Fruit fly (Drosophila melanogaster) whole organism, prepupa: ENCODE results near the gene Hr4.

ENCODE experiments used
- CG10631 ChIP-seq: fragments of 200-800 bp; sonication (Bioruptor generic); optimal IDR thresholded peaks from 2 replicates; lab custom pipeline; 2016; ENCODE audit warnings: missing biosample characterization, missing genetic modification characterization
- CG10669 ChIP-seq: fragments of 200-800 bp; sonication (Bioruptor generic); optimal IDR thresholded peaks from 3 replicates; lab custom pipeline; 2018; ENCODE audit warnings: missing biosample characterization, mild to moderate bottlenecking, missing genetic modification characterization, moderate library complexity
- CG11294 ChIP-seq: fragments of 200-800 bp; sonication (Bioruptor generic); IDR thresholded peaks from 2 replicates; pipeline ENCODE4 v1.3.6; 2022; ENCODE audit warnings: missing biosample characterization, missing genetic modification characterization
- CG11762 ChIP-seq: fragments of 200-800 bp; sonication (Bioruptor generic); optimal IDR thresholded peaks from 3 replicates; lab custom pipeline; 2016; ENCODE audit warnings: missing biosample characterization, missing genetic modification characterization; ENCODE audit not compliant: insufficient read depth
- CG15336 ChIP-seq: fragments of 200-800 bp; sonication (Bioruptor generic); IDR thresholded peaks from 2 replicates; pipeline ENCODE4 v1.3.6; 2022; ENCODE audit warnings: missing biosample characterization, missing genetic modification characterization
- CG1621 ChIP-seq: fragments of 200-800 bp; sonication (Bioruptor generic); optimal IDR thresholded peaks from 3 replicates; lab custom pipeline; 2018; ENCODE audit warnings: missing biosample characterization, mild to moderate bottlenecking, missing genetic modification characterization
- CG16779 ChIP-seq: fragments of 200-800 bp; sonication (Bioruptor generic); optimal IDR thresholded peaks from 3 replicates; lab custom pipeline; 2017; ENCODE audit warnings: missing biosample characterization, mild to moderate bottlenecking, missing genetic modification characterization
- CG3032 ChIP-seq: fragments of 200-800 bp; optimal IDR thresholded peaks from 2 replicates; lab custom pipeline; 2019; ENCODE audit warnings: missing biosample characterization, mild to moderate bottlenecking, missing genetic modification characterization, moderate library complexity
- CG31627 ChIP-seq: fragments of 200-800 bp; sonication (Bioruptor generic); optimal IDR thresholded peaks from 3 replicates; lab custom pipeline; 2016; ENCODE audit warnings: missing biosample characterization, missing genetic modification characterization
- CG32006 ChIP-seq: fragments of 200-800 bp; sonication (Bioruptor generic); optimal IDR thresholded peaks from 3 replicates; lab custom pipeline; 2017; ENCODE audit warnings: missing biosample characterization, mild to moderate bottlenecking, missing genetic modification characterization
- CG3919 ChIP-seq: fragments of 200-800 bp; sonication (Bioruptor generic); optimal IDR thresholded peaks from 3 replicates; lab custom pipeline; 2016; ENCODE audit warnings: missing biosample characterization, missing genetic modification characterization
- CG4318 ChIP-seq: fragments of 200-800 bp; sonication (Bioruptor generic); optimal IDR thresholded peaks from 3 replicates; lab custom pipeline; 2017; ENCODE audit warnings: missing biosample characterization, mild to moderate bottlenecking, missing genetic modification characterization
- CG6163 ChIP-seq: fragments of 200-800 bp; sonication (Bioruptor generic); IDR thresholded peaks from 3 replicates; pipeline ENCODE4 v1.3.6; 2022; ENCODE audit warnings: missing biosample characterization, missing genetic modification characterization
- CG6276 ChIP-seq: fragments of 200-800 bp; sonication (Bioruptor generic); optimal IDR thresholded peaks from 2 replicates; lab custom pipeline; 2017; ENCODE audit warnings: missing biosample characterization, mild to moderate bottlenecking, missing genetic modification characterization
- CG6792 ChIP-seq: fragments of 200-800 bp; sonication (Bioruptor generic); optimal IDR thresholded peaks from 3 replicates; lab custom pipeline; 2016; ENCODE audit warnings: missing biosample characterization, missing genetic modification characterization
- CG6808 ChIP-seq: fragments of 200-800 bp; sonication (Bioruptor generic); optimal IDR thresholded peaks from 3 replicates; lab custom pipeline; 2017; ENCODE audit warnings: missing biosample characterization, missing genetic modification characterization, mild to moderate bottlenecking, moderate library complexity, missing genetic modification reagents
- CG7368 ChIP-seq: fragments of 200-800 bp; sonication (Bioruptor generic); optimal IDR thresholded peaks from 3 replicates; lab custom pipeline; 2016; ENCODE audit warnings: missing biosample characterization, missing genetic modification characterization
- CG8119 ChIP-seq: fragments of 200-800 bp; sonication (Bioruptor generic); IDR thresholded peaks from 3 replicates; pipeline ENCODE4 v1.3.6; 2022; ENCODE audit warnings: missing biosample characterization, missing genetic modification characterization
- CG8319 ChIP-seq: fragments of 200-800 bp; sonication (Bioruptor generic); optimal IDR thresholded peaks from 3 replicates; lab custom pipeline; 2016; ENCODE audit warnings: missing biosample characterization, missing genetic modification characterization
- CG8632 ChIP-seq: fragments of 200-800 bp; sonication (Bioruptor generic); optimal IDR thresholded peaks from 3 replicates; lab custom pipeline; 2016; ENCODE audit warnings: missing biosample characterization, missing genetic modification characterization
- CG9139 ChIP-seq: fragments of 200-800 bp; sonication (Bioruptor generic); optimal IDR thresholded peaks from 3 replicates; lab custom pipeline; 2017; ENCODE audit warnings: missing biosample characterization, mild to moderate bottlenecking, missing genetic modification characterization
- Eip78C ChIP-seq: fragments of 200-800 bp; sonication (Bioruptor generic); peaks from one replicate; lab custom pipeline; 2016; ENCODE audit warnings: missing biosample characterization, missing genetic modification characterization
- Eip93F ChIP-seq: fragments of 200-800 bp; sonication (Bioruptor generic); optimal IDR thresholded peaks from 2 replicates; lab custom pipeline; 2016; ENCODE audit warnings: missing biosample characterization, mild to moderate bottlenecking, missing genetic modification characterization
- Ets96B ChIP-seq: fragments of 200-800 bp; optimal IDR thresholded peaks from 2 replicates; lab custom pipeline; 2019; ENCODE audit warnings: missing biosample characterization, mild to moderate bottlenecking, missing genetic modification characterization, moderate library complexity
- Gug ChIP-seq: fragments of 200-800 bp; sonication (Bioruptor generic); IDR thresholded peaks from 2 replicates; pipeline ENCODE4 v1.3.6; 2022; ENCODE audit warnings: missing biosample characterization, missing genetic modification characterization
- Hr38 ChIP-seq: sonication (Bioruptor generic); optimal IDR thresholded peaks from 2 replicates; lab custom pipeline; 2016; ENCODE audit warnings: missing biosample characterization, missing genetic modification characterization
- Hr39 ChIP-seq: fragments of 200-800 bp; sonication (Bioruptor generic); optimal IDR thresholded peaks from 2 replicates; lab custom pipeline; 2016; ENCODE audit warnings: missing biosample characterization, missing genetic modification characterization
- Hr4 ChIP-seq: fragments of 200-800 bp; sonication (Bioruptor generic); optimal IDR thresholded peaks from 3 replicates; lab custom pipeline; 2016; ENCODE audit warnings: missing biosample characterization, missing genetic modification characterization
- Lpt ChIP-seq: fragments of 200-800 bp; sonication (Bioruptor generic); optimal IDR thresholded peaks from 3 replicates; lab custom pipeline; 2016; ENCODE audit warnings: missing biosample characterization, missing genetic modification characterization
- Met ChIP-seq: fragments of 200-800 bp; sonication (Bioruptor generic); optimal IDR thresholded peaks from 3 replicates; lab custom pipeline; 2016; ENCODE audit warnings: missing biosample characterization, missing genetic modification characterization
- OdsH ChIP-seq: fragments of 200-800 bp; sonication (Bioruptor generic); optimal IDR thresholded peaks from 3 replicates; lab custom pipeline; 2016; ENCODE audit warnings: missing biosample characterization, missing genetic modification characterization
- Smox ChIP-seq: fragments of 200-800 bp; sonication (Bioruptor generic); optimal IDR thresholded peaks from 3 replicates; lab custom pipeline; 2016; ENCODE audit warnings: missing biosample characterization, missing genetic modification characterization
- Sox102F ChIP-seq: fragments of 200-800 bp; sonication (Bioruptor generic); optimal IDR thresholded peaks from 2 replicates; lab custom pipeline; 2016; ENCODE audit warnings: missing biosample characterization, mild to moderate bottlenecking, missing genetic modification characterization
- Sox14 ChIP-seq: fragments of 200-800 bp; sonication (Bioruptor generic); optimal IDR thresholded peaks from 3 replicates; lab custom pipeline; 2016; ENCODE audit warnings: missing biosample characterization, missing genetic modification characterization
- achi ChIP-seq: fragments of 200-800 bp; sonication (Bioruptor generic); optimal IDR thresholded peaks from 3 replicates; lab custom pipeline; 2016; ENCODE audit warnings: missing biosample characterization, missing genetic modification characterization
- acj6 ChIP-seq: fragments of 200-800 bp; sonication (Bioruptor generic); optimal IDR thresholded peaks from 3 replicates; lab custom pipeline; 2016; ENCODE audit warnings: missing biosample characterization, missing genetic modification characterization
- cyc ChIP-seq: fragments of 200-800 bp; sonication (Bioruptor generic); optimal IDR thresholded peaks from 3 replicates; lab custom pipeline; 2016; ENCODE audit warnings: missing biosample characterization, missing genetic modification characterization
- dac ChIP-seq: fragments of 200-800 bp; sonication (Bioruptor generic); optimal IDR thresholded peaks from 2 replicates; lab custom pipeline; 2017; ENCODE audit warnings: missing biosample characterization, mild to moderate bottlenecking, missing genetic modification characterization
- dsx ChIP-seq: fragments of 200-800 bp; optimal IDR thresholded peaks from 3 replicates; lab custom pipeline; 2019; ENCODE audit warnings: missing biosample characterization, mild to moderate bottlenecking, missing genetic modification characterization, moderate library complexity; ENCODE audit not compliant: poor library complexity, severe bottlenecking
- eg ChIP-seq: fragments of 200-800 bp; sonication (Bioruptor generic); IDR thresholded peaks from 3 replicates; pipeline ENCODE4 v1.3.6; 2022; ENCODE audit warnings: missing biosample characterization, missing genetic modification characterization
- lz ChIP-seq: fragments of 200-800 bp; sonication (Bioruptor generic); optimal IDR thresholded peaks from 3 replicates; lab custom pipeline; 2016; ENCODE audit warnings: missing biosample characterization, missing genetic modification characterization
- net ChIP-seq: fragments of 200-800 bp; sonication (Bioruptor generic); optimal IDR thresholded peaks from 3 replicates; lab custom pipeline; 2016; ENCODE audit warnings: missing biosample characterization, missing genetic modification characterization
- pdm3 ChIP-seq: fragments of 200-800 bp; sonication (Bioruptor generic); optimal IDR thresholded peaks from 3 replicates; lab custom pipeline; 2016; ENCODE audit warnings: missing biosample characterization, missing genetic modification characterization
- salr ChIP-seq, 2 experiments: fragments of 200-800 bp; sonication (Bioruptor generic); optimal IDR thresholded peaks; 3 replicates each; lab custom pipeline; 2016 to 2018; ENCODE audit warnings: missing biosample characterization in 2 of 2, missing genetic modification characterization in 2 of 2, mild to moderate bottlenecking in 1 of 2
- topi ChIP-seq: fragments of 200-800 bp; sonication (Bioruptor generic); optimal IDR thresholded peaks from 3 replicates; lab custom pipeline; 2016; ENCODE audit warnings: missing biosample characterization, missing genetic modification characterization

Gene Hr4

DNA sequence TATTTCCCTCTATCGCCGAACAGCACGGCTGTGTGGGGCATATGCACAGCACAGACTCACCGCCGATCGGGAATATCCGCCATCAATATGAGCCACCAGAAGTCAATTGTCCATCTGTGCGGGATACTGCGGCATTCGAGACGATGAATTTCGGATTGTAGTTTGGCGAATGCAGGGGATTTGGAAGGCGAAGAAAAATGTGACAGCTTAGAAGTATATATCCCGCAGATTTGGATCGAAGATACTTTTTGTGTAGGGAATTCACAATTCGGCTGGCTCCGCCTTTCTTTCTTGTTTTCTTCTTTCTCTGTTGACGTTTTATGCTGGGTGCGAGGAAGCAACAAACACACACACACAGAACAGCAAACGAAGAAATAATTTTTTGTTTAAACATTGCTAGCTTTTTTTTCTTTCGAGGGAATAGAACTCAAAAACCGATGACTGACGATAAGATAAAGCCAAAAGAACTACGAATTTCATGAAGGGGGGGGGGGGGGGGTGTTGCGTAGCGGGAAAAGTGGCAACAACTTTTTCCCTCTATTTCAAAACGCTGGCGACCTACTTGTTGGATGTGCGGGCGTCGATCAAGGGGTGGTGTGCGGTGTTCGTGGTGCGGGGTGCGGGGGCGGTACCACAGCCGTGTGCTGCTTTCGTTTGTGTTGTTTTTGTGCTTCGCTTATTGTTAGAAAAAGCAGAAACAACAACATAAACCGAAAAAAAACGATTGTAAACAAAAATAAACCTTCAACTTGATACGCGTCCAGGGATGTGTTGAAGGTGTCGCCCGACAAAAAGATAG, 42.6 kb downstream of the Hr4 start (continued):
- TF ChIP-seq Hr39 (GFP tag; lab: Kevin White, UChicago), result peak; percentile 1
- peak; percentile 8 for TF ChIP-seq achi (GFP tag; lab: Kevin White, UChicago)
- peak; percentile 69 for TF ChIP-seq CG6276 (GFP tag; lab: Kevin White, UChicago)
- peak; percentile 36 for TF ChIP-seq Lpt (GFP tag; lab: Kevin White, UChicago)
- TF ChIP-seq dsx (GFP tag; lab: Kevin White, UChicago), result no peak
- no peak for TF ChIP-seq CG9139
- peak; percentile 28 for TF ChIP-seq net (GFP tag; lab: Kevin White, UChicago)
- TF ChIP-seq Eip78C (GFP tag; lab: Kevin White, UChicago), result peak; percentile 7
- no peak for TF ChIP-seq CG10631
- TF ChIP-seq Hr4, result peak; percentile 65
- TF ChIP-seq Met (GFP tag; lab: Kevin White, UChicago), result no peak
- no peak for TF ChIP-seq Ets96B (tag; lab: Kevin White, UChicago)
- TF ChIP-seq eg (GFP tag; lab: Robert Waterston, UW), result no peak; the same call in 1 of the 3 replicates
- TF ChIP-seq CG31627 (GFP tag; lab: Kevin White, UChicago), result no peak

DNA sequence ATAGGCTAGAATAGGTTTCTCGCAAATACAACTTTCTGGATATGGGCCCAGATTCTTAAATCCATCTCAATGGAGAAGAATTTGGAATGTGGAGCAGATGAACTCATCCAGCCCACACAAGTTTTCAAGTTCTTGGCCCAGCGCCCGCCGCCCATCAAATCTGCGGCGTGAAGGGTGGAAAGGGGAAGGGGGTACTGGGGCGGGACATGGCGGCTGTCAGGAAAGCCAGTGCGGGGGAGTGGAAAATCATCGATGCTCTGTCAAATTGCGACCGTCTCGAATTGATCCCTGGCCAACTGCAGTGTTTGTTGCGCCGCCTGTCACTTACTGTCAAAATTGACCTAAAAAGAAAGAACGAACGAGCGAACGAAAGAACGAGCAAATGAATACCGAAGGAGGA, 43.8 kb downstream of the Hr4 start:
- TF ChIP-seq CG31627 (GFP tag; lab: Kevin White, UChicago) (no peak), CG10669 (GFP tag; lab: Kevin White, UChicago) (no peak), CG1621 (tag; lab: Kevin White, UChicago) (no peak), Hr38 (no peak), CG8632 (GFP tag; lab: Kevin White, UChicago) (no peak), CG16779 (tag; lab: Kevin White, UChicago) (no peak), Smox (no peak), CG3032 (no peak), Sox102F (no peak), Gug (GFP tag; lab: Robert Waterston, UW) (no peak), Met (GFP tag; lab: Kevin White, UChicago) (no peak), CG10631 (no peak), CG7368 (GFP tag; lab: Kevin White, UChicago) (no peak), lz (GFP tag; lab: Kevin White, UChicago) (no peak), Eip93F (GFP tag; lab: Kevin White, UChicago) (no peak), Eip78C (GFP tag; lab: Kevin White, UChicago) (no peak), CG8119 (GFP tag; lab: Robert Waterston, UW) (no peak), Lpt (GFP tag; lab: Kevin White, UChicago) (no peak)

DNA sequence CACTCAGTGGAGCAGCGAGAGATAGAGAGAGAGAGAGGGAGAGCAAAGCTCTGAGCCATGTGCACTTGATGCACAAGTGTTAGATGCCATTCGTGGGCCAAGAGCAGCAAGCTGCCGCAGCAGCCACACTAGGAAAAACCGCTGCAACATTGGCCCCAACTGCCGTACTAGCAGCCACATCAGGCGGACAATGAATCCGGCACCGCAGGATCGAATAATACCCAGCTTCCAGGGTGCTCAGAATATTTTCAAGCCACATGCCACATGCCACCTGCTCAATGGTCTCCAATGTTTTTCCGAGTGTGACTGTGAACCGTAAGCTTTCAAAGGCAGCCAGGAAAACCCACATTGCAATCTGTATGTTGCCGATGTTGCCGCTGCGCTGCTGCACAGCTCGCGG, 46.9 kb downstream of the Hr4 start:
- peak; percentile 84 for TF ChIP-seq dac (GFP tag; lab: Kevin White, UChicago)
- peak; percentile 86 for TF ChIP-seq Lpt (GFP tag; lab: Kevin White, UChicago)
- TF ChIP-seq CG6163 (GFP tag; lab: Robert Waterston, UW), result peak; percentile 88
- TF ChIP-seq CG6276 (GFP tag; lab: Kevin White, UChicago), result peak; percentile 86
- TF ChIP-seq CG32006, result peak; percentile 90
- peak in 1 of 2 experiments; percentile 68 for TF ChIP-seq salr (GFP tag; optimal IDR thresholded peaks at IDR 0.05; lab: Kevin White, UChicago)
- TF ChIP-seq Gug (GFP tag; lab: Robert Waterston, UW), result peak; percentile 88
- TF ChIP-seq CG7368 (GFP tag; lab: Kevin White, UChicago), result peak; percentile 25
- no peak for TF ChIP-seq topi
- TF ChIP-seq CG8119 (GFP tag; lab: Robert Waterston, UW), result peak; percentile 89
- TF ChIP-seq CG8319 (GFP tag; lab: Kevin White, UChicago), result no peak
- peak; percentile 31 for TF ChIP-seq CG11762 (GFP tag; lab: Kevin White, UChicago)
- peak; percentile 55 for TF ChIP-seq achi (GFP tag; lab: Kevin White, UChicago)
- TF ChIP-seq pdm3 (GFP tag; lab: Kevin White, UChicago), result peak; percentile 59
- TF ChIP-seq CG6792 (GFP tag; lab: Kevin White, UChicago), result no peak
- peak; percentile 67 for TF ChIP-seq net (GFP tag; lab: Kevin White, UChicago)
- TF ChIP-seq CG11294 (GFP tag; lab: Robert Waterston, UW), result peak; percentile 89
- TF ChIP-seq Smox, result no peak
- peak; percentile 53 for TF ChIP-seq Sox14 (GFP tag; lab: Kevin White, UChicago)
- TF ChIP-seq OdsH (GFP tag; lab: Kevin White, UChicago), result peak; percentile 69
- TF ChIP-seq acj6 (GFP tag; lab: Kevin White, UChicago), result peak; percentile 44
- TF ChIP-seq CG4318 (GFP tag; lab: Kevin White, UChicago), result peak; percentile 85
- no peak for TF ChIP-seq cyc (GFP tag; lab: Kevin White, UChicago)
- TF ChIP-seq CG16779 (tag; lab: Kevin White, UChicago), result peak; percentile 20
- no peak for TF ChIP-seq CG6808 (GFP tag; lab: Kevin White, UChicago)
- TF ChIP-seq Eip78C (GFP tag; lab: Kevin White, UChicago), result peak; percentile 79
- TF ChIP-seq Hr4, result peak; percentile 90
- TF ChIP-seq lz (GFP tag; lab: Kevin White, UChicago), result peak; percentile 3
- no peak for TF ChIP-seq CG3032
- TF ChIP-seq CG15336, result peak; percentile 92
- peak; percentile 45 for TF ChIP-seq CG3919 (GFP tag; lab: Kevin White, UChicago)
- peak; percentile 49 for TF ChIP-seq CG10631
